Worm (Caenorhabditis elegans): ENCODE data around the gene srd-3.

srd-3 gene

DNA sequence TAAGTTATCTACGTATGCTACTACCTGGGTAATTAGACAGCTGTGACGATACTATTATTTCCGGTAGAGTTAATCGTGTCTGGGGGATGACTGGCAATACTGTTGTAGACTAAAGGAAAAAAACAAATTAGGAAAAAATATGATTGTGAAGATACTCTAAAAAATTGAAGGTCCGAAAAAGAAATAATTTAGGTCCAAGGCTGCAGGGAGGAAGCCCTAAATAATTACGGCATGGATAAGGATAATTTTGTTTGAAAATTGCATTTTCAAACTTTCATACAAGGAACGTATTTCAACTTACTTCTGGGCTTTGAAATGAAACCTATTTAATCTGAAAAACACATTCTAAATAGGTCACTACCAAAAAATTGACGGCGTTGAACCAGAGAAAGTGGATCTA lies at the start of gene srd-3:
Gene srd-3, minus strand, starts transcription at position 101 of the 400 bp plus-strand sequence.
- TF ChIP-seq aly-1 (tag; optimal IDR thresholded peaks at IDR 0.05) = no peak
- TF ChIP-seq B0310.2 (tag; optimal IDR thresholded peaks at IDR 0.05) = no peak
- TF ChIP-seq scrt-1 (GFP tag; IDR thresholded peaks at IDR 0.05) = no peak
- no peak for TF ChIP-seq hnd-1 (tag; optimal IDR thresholded peaks at IDR 0.05)
- no peak for TF ChIP-seq hmg-4 (GFP tag; optimal IDR thresholded peaks at IDR 0.05)
- TF ChIP-seq sea-1 (GFP tag; conservative IDR thresholded peaks at IDR 0.05) = no peak
- TF ChIP-seq flt-1 (GFP tag; IDR thresholded peaks at IDR 0.05) = no peak
- no peak for TF ChIP-seq ama-1 (optimal IDR thresholded peaks at IDR 0.05)
- TF ChIP-seq ets-7 (tag; optimal IDR thresholded peaks at IDR 0.05) = no peak

DNA sequence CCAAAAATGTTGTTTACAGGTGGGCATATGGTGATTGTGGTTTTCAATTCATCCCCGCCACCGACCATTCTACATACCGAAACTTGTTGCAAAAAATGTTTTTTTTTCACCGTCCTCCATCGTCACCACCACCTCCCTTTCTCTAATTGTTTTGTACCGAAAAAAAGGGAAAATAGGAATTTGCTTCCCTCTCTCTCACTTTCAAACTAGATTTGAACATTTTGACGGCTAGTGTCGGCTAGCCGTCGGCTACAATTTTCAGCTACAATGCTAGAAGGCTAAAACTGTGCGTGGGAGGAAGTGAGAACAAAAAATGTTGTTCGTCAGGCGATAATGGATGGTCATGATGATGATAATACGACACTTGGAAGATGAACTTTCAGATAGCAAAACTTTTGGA lies 49.3 kb upstream of the srd-3 start:
- no peak for TF ChIP-seq ets-7 (tag; optimal IDR thresholded peaks at IDR 0.05)

DNA sequence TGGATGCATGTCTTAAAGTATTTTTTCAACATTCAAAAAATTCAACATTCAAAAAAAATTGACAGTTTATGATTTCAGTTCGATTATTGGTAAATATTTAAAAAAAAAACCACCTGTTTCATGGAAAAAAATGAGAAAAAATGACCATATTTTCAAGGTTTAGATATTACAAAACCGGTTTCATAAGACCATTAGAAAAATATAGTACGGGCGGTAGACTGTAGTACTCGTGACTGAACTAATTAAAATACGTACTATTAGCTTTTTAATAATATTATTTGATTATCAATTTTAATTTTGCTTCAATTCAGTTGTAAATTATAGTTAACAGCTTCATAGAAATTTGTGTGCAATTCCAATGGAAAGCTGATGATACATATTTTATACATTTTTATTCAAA lies 47.8 kb upstream of the srd-3 start:
- no peak for TF ChIP-seq ceh-36 (tag; optimal IDR thresholded peaks at IDR 0.05)

DNA sequence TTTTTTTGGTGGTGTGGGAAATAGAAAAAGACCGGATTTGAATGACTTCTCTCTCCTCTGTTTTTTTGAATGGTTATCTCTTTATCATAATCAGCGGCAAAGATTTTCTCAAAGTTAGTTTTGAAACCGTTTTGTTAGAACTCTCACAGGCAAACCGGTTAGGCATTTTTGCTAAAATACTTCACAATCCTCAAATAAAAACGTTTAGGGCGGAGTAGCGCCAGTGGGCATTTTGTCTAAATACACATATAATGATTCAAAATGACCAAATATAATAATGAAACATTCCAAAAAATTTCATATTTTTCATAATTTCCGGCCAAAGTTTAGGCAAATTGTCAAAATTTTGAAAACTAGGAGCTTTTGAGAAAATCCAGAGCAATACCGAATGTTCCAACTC lies 47.0 kb upstream of the srd-3 start, which contains the start of gene T01D1.3:
Gene T01D1.3, minus strand, starts transcription at position 101 of the 400 bp plus-strand sequence.
- no peak for TF ChIP-seq ceh-13 (GFP tag; optimal IDR thresholded peaks at IDR 0.05)
- no peak for TF ChIP-seq flt-1 (GFP tag; IDR thresholded peaks at IDR 0.05)
- TF ChIP-seq hmg-4 (GFP tag; optimal IDR thresholded peaks at IDR 0.05) = no peak
- no peak for TF ChIP-seq scrt-1 (GFP tag; IDR thresholded peaks at IDR 0.05)
- no peak for TF ChIP-seq tbx-37 (GFP tag; conservative IDR thresholded peaks at IDR 0.05)
- TF ChIP-seq aly-1 (tag; optimal IDR thresholded peaks at IDR 0.05) = no peak

DNA sequence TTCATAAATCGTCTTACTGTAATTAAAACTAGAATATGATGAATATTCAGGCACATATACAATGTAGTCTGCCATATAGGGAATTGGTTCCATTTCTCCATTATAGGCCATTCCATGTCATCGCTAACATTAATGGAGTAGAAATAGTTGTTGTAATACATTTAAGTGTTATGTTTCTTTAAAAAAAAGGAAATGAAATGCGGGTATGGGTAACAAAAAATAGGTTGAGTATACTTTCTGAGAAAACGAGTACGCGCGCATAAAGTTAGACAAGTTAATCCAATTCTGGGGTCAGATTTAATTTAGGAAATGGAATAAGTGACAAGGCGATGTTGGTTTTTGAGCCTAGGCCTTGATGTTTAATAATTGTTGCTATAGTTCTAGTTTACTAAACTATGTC lies 44.9 kb upstream of the srd-3 start, which contains the start of gene T01D1.7:
Gene T01D1.7, minus strand, starts transcription at position 101 of the 400 bp plus-strand sequence.
- TF ChIP-seq scrt-1 (GFP tag; IDR thresholded peaks at IDR 0.05) (no peak), hnd-1 (tag; optimal IDR thresholded peaks at IDR 0.05) (no peak), ets-7 (tag; optimal IDR thresholded peaks at IDR 0.05) (no peak), tbx-11 (GFP tag; IDR thresholded peaks at IDR 0.05) (no peak), ama-1 (optimal IDR thresholded peaks at IDR 0.05) (no peak), ceh-36 (tag; optimal IDR thresholded peaks at IDR 0.05) (no peak), B0310.2 (tag; optimal IDR thresholded peaks at IDR 0.05) (no peak), hmg-4 (GFP tag; optimal IDR thresholded peaks at IDR 0.05) (no peak), F13C5.2 (tag; optimal IDR thresholded peaks at IDR 0.05) (no peak), tbx-37 (GFP tag; conservative IDR thresholded peaks at IDR 0.05) (no peak)

DNA sequence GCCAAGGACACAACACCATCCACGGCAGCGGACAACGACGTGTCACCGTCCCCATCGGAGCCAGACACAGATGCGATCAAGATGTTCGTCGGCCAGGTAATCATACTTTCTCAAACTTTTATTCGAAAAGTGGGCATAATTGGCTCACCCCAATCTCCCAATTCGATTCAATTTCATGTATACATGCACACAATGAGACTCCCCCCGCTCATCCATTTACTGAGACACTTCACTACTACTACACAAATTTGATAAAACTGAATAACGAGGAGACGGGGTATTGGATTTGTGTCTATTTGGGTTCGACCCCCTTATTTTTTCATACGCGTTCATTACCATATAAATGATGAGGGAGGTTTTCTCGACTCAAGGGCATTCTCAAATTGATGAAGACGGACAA lies 34.4 kb upstream of the srd-3 start:
- TF ChIP-seq pes-1 (GFP tag; IDR thresholded peaks at IDR 0.05) = no peak
- no peak for TF ChIP-seq tra-4 (tag; optimal IDR thresholded peaks at IDR 0.05)
- TF ChIP-seq ceh-13 (GFP tag; optimal IDR thresholded peaks at IDR 0.05) = no peak
- TF ChIP-seq ama-1 (optimal IDR thresholded peaks at IDR 0.05) = no peak
- no peak for TF ChIP-seq B0310.2 (tag; optimal IDR thresholded peaks at IDR 0.05)
- no peak for TF ChIP-seq hmbx-1 (tag; optimal IDR thresholded peaks at IDR 0.05)
- TF ChIP-seq scrt-1 (GFP tag; IDR thresholded peaks at IDR 0.05) = no peak
- TF ChIP-seq F13C5.2 (tag; optimal IDR thresholded peaks at IDR 0.05) = no peak
- no peak for TF ChIP-seq aly-1 (tag; optimal IDR thresholded peaks at IDR 0.05)
- no peak for TF ChIP-seq ets-7 (tag; optimal IDR thresholded peaks at IDR 0.05)
- no peak for TF ChIP-seq hnd-1 (tag; optimal IDR thresholded peaks at IDR 0.05)
- TF ChIP-seq hmg-4 (GFP tag; optimal IDR thresholded peaks at IDR 0.05) = no peak
- TF ChIP-seq ceh-36 (tag; optimal IDR thresholded peaks at IDR 0.05) = no peak

DNA sequence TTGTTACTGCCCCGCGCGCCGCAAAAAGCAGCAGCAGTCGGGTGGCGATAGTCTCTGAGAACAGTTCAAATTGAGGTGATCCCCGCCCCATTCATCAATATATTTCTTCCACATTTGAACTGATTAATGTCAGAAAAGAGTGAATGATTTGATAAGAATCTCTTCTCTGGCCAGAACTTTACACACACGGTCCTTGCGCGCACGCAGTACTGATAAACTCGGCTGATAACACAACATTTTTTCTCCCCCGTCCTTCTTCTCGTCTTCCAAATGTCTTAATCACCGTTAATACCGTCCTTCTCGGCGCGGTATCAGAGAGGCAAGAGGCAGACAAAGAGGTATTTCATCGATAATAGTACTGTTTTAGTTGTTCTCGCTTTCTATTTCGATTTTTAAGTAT lies 33.4 kb upstream of the srd-3 start, which contains the start of gene etr-1:
Gene etr-1, plus strand, starts transcription at position 193 of the 400 bp plus-strand sequence.
- TF ChIP-seq B0310.2 (tag; optimal IDR thresholded peaks at IDR 0.05) (no peak), hnd-1 (tag; optimal IDR thresholded peaks at IDR 0.05) (no peak), scrt-1 (GFP tag; IDR thresholded peaks at IDR 0.05) (no peak), F13C5.2 (tag; optimal IDR thresholded peaks at IDR 0.05) (no peak), tbx-37 (GFP tag; conservative IDR thresholded peaks at IDR 0.05) (no peak), hmg-4 (GFP tag; optimal IDR thresholded peaks at IDR 0.05) (no peak), pes-1 (GFP tag; IDR thresholded peaks at IDR 0.05) (no peak), sea-1 (GFP tag; conservative IDR thresholded peaks at IDR 0.05) (no peak), tra-4 (tag; optimal IDR thresholded peaks at IDR 0.05) (no peak), flt-1 (GFP tag; IDR thresholded peaks at IDR 0.05) (no peak), tbx-11 (GFP tag; IDR thresholded peaks at IDR 0.05) (no peak), ets-7 (tag; optimal IDR thresholded peaks at IDR 0.05) (no peak), hmbx-1 (tag; optimal IDR thresholded peaks at IDR 0.05) (no peak), ama-1 (optimal IDR thresholded peaks at IDR 0.05) (no peak), aly-1 (tag; optimal IDR thresholded peaks at IDR 0.05) (no peak), ceh-36 (tag; optimal IDR thresholded peaks at IDR 0.05) (no peak), ceh-13 (GFP tag; optimal IDR thresholded peaks at IDR 0.05) (no peak)

DNA sequence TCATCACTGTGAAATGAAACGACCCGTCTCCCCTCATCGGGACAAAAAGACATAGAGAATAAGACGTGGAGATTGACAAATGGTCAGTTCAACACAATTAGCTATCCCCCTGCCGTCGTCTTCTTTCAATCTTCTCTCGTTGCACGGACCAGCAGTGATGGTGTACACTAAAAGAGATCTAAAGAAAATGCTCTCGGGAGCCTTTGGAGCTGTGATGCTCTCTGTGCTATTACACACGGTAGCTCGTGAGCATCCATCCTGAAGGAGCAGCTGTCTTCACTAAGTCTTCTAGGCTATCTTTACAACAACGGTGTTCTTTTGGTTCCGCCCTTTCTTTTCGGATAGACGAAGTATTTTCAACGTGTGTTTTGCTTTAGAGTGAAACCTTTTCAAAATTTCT lies 32.4 kb upstream of the srd-3 start:
- TF ChIP-seq tbx-37 (GFP tag; conservative IDR thresholded peaks at IDR 0.05) (no peak), hmbx-1 (tag; optimal IDR thresholded peaks at IDR 0.05) (no peak), hnd-1 (tag; optimal IDR thresholded peaks at IDR 0.05) (no peak), ceh-13 (GFP tag; optimal IDR thresholded peaks at IDR 0.05) (no peak), ama-1 (optimal IDR thresholded peaks at IDR 0.05) (no peak), scrt-1 (GFP tag; IDR thresholded peaks at IDR 0.05) (no peak), aly-1 (tag; optimal IDR thresholded peaks at IDR 0.05) (no peak), flt-1 (GFP tag; IDR thresholded peaks at IDR 0.05) (no peak), tra-4 (tag; optimal IDR thresholded peaks at IDR 0.05) (no peak), sea-1 (GFP tag; conservative IDR thresholded peaks at IDR 0.05) (no peak), hmg-4 (GFP tag; optimal IDR thresholded peaks at IDR 0.05) (no peak), ceh-36 (tag; optimal IDR thresholded peaks at IDR 0.05) (no peak), pes-1 (GFP tag; IDR thresholded peaks at IDR 0.05) (no peak), tbx-11 (GFP tag; IDR thresholded peaks at IDR 0.05) (no peak)
